Fruit fly (Drosophila melanogaster) whole organism, embryonic: Measurements from ENCODE around the gene Vti1a.
A peak's percentile ranks its signal among the peaks of the same experiment; 100 is the strongest.

Experiments
- Ada2b ChIP-seq: fragments of 200-800 bp; sonication (Bioruptor generic); IDR thresholded peaks from 2 replicates; pipeline ENCODE4 v1.3.6; 2022; ENCODE audit warnings: missing biosample characterization, missing genetic modification characterization
- Asciz ChIP-seq: fragments of 200-800 bp; sonication (Bioruptor generic); optimal IDR thresholded peaks from 2 replicates; lab custom pipeline; 2017; ENCODE audit warnings: missing biosample characterization, mild to moderate bottlenecking, missing genetic modification characterization, missing genetic modification reagents
- Atf-2 ChIP-seq: fragments of 200-800 bp; sonication (Bioruptor generic); optimal IDR thresholded peaks from 2 replicates; lab custom pipeline; 2016; ENCODE audit warnings: missing biosample characterization, missing genetic modification characterization
- Bdp1 ChIP-seq: fragments of 200-800 bp; sonication (Bioruptor generic); optimal IDR thresholded peaks from 3 replicates; lab custom pipeline; 2016; ENCODE audit warnings: missing biosample characterization, missing genetic modification characterization
- BtbVII ChIP-seq: fragments of 200-800 bp; sonication (Bioruptor generic); optimal IDR thresholded peaks from 3 replicates; lab custom pipeline; 2017; ENCODE audit warnings: missing biosample characterization, mild to moderate bottlenecking, missing genetic modification characterization
- C15 ChIP-seq: fragments of 200-800 bp; sonication (Bioruptor generic); IDR thresholded peaks from 3 replicates; pipeline ENCODE4 v1.3.6; 2022; ENCODE audit warnings: missing biosample characterization, missing genetic modification characterization
- CG11696 ChIP-seq: fragments of 200-800 bp; sonication (Bioruptor generic); IDR thresholded peaks from 2 replicates; pipeline ENCODE4 v1.3.6; 2022; ENCODE audit warnings: missing biosample characterization, missing genetic modification characterization
- CG11723 ChIP-seq: fragments of 200-800 bp; sonication (Bioruptor generic); optimal IDR thresholded peaks from 2 replicates; lab custom pipeline; 2017; ENCODE audit warnings: missing biosample characterization, mild to moderate bottlenecking, missing genetic modification characterization
- CG12219 ChIP-seq: fragments of 200-800 bp; sonication (Bioruptor generic); optimal IDR thresholded peaks from 3 replicates; lab custom pipeline; 2018; ENCODE audit warnings: missing biosample characterization, mild to moderate bottlenecking, missing genetic modification characterization
- CG12236 ChIP-seq: fragments of 200-800 bp; sonication (Bioruptor generic); optimal IDR thresholded peaks from 2 replicates; lab custom pipeline; 2016; ENCODE audit warnings: missing biosample characterization, missing genetic modification characterization
- CG12299 ChIP-seq: fragments of 200-800 bp; sonication (Bioruptor generic); optimal IDR thresholded peaks from 2 replicates; lab custom pipeline; 2018; ENCODE audit warnings: missing biosample characterization, mild to moderate bottlenecking, missing genetic modification characterization
- CG12942 ChIP-seq: fragments of 200-800 bp; sonication (Bioruptor generic); optimal IDR thresholded peaks from 3 replicates; lab custom pipeline; 2016; ENCODE audit warnings: missing biosample characterization, missing genetic modification characterization
- CG15514 ChIP-seq: fragments of 200-800 bp; sonication (Bioruptor generic); optimal IDR thresholded peaks from 3 replicates; lab custom pipeline; 2017; ENCODE audit warnings: missing biosample characterization, missing genetic modification characterization, mild to moderate bottlenecking, moderate library complexity, missing genetic modification reagents
- CG15601 ChIP-seq: fragments of 200-800 bp; sonication (Bioruptor generic); optimal IDR thresholded peaks from 3 replicates; lab custom pipeline; 2019; ENCODE audit warnings: missing biosample characterization, mild to moderate bottlenecking, missing genetic modification characterization, moderate library complexity
- CG17568 ChIP-seq: fragments of 200-800 bp; sonication (Bioruptor generic); optimal IDR thresholded peaks from 2 replicates; lab custom pipeline; 2018; ENCODE audit warnings: missing biosample characterization, mild to moderate bottlenecking, missing genetic modification characterization, moderate library complexity
- CG17802 ChIP-seq: fragments of 200-800 bp; sonication (Bioruptor generic); optimal IDR thresholded peaks from 2 replicates; lab custom pipeline; 2018; ENCODE audit warnings: missing biosample characterization, mild to moderate bottlenecking, missing genetic modification characterization, moderate library complexity
- CG1792 ChIP-seq: fragments of 200-800 bp; sonication (Bioruptor generic); optimal IDR thresholded peaks from 2 replicates; lab custom pipeline; 2016; ENCODE audit warnings: missing biosample characterization, missing genetic modification characterization
- CG32772 ChIP-seq: fragments of 200-800 bp; sonication (Bioruptor generic); IDR thresholded peaks from 2 replicates; pipeline ENCODE4 v1.3.6; 2022; ENCODE audit warnings: missing biosample characterization, missing genetic modification characterization
- CG43689 ChIP-seq: fragments of 200-800 bp; sonication (Bioruptor generic); IDR thresholded peaks from 2 replicates; pipeline ENCODE4 v1.3.6; 2022; ENCODE audit warnings: missing biosample characterization, missing genetic modification characterization
- CG9609 ChIP-seq: fragments of 200-800 bp; sonication (Bioruptor generic); optimal IDR thresholded peaks from 3 replicates; lab custom pipeline; 2016; ENCODE audit warnings: missing biosample characterization, missing genetic modification characterization
- CkIIα-i1 ChIP-seq: fragments of 200-800 bp; sonication (Bioruptor generic); IDR thresholded peaks from 2 replicates; pipeline ENCODE4 v1.3.6; 2022; ENCODE audit warnings: missing biosample characterization, missing genetic modification characterization
- Dip2 ChIP-seq: fragments of 200-800 bp; sonication (Bioruptor generic); IDR thresholded peaks from 2 replicates; pipeline ENCODE4 v1.3.6; 2022; ENCODE audit warnings: missing biosample characterization, missing genetic modification characterization
- Gsc ChIP-seq: fragments of 200-800 bp; sonication (Bioruptor generic); IDR thresholded peaks from 2 replicates; pipeline ENCODE4 v1.3.6; 2022; ENCODE audit warnings: missing biosample characterization, missing genetic modification characterization
- HmgD ChIP-seq: fragments of 200-800 bp; sonication (Bioruptor generic); optimal IDR thresholded peaks from 3 replicates; lab custom pipeline; 2016; ENCODE audit warnings: missing biosample characterization, missing genetic modification characterization
- Hmr ChIP-seq: fragments of 200-800 bp; sonication (Bioruptor generic); optimal IDR thresholded peaks from 3 replicates; lab custom pipeline; 2017; ENCODE audit warnings: mild to moderate bottlenecking, missing biosample characterization, missing genetic modification reagents, missing genetic modification characterization
- Lhr ChIP-seq: fragments of 200-800 bp; sonication (Bioruptor generic); optimal IDR thresholded peaks from 3 replicates; lab custom pipeline; 2017; ENCODE audit warnings: mild to moderate bottlenecking, missing biosample characterization, missing genetic modification reagents, missing genetic modification characterization
- Max ChIP-seq: fragments of 200-800 bp; sonication (Bioruptor generic); optimal IDR thresholded peaks from 2 replicates; lab custom pipeline; 2016; ENCODE audit warnings: missing biosample characterization, mild to moderate bottlenecking, missing genetic modification characterization
- Med ChIP-seq: fragments of 200-800 bp; sonication (Bioruptor generic); peaks from one replicate; lab custom pipeline; 2016; ENCODE audit warnings: missing biosample characterization, missing genetic modification characterization, mild to moderate bottlenecking, inconsistent platforms, moderate library complexity
- Myb ChIP-seq: fragments of 200-800 bp; sonication (Bioruptor generic); optimal IDR thresholded peaks from 2 replicates; lab custom pipeline; 2016; ENCODE audit warnings: missing biosample characterization, missing genetic modification characterization
- Ravus ChIP-seq: fragments of 200-800 bp; sonication (Bioruptor generic); IDR thresholded peaks from 2 replicates; pipeline ENCODE4 v1.3.6; 2022; ENCODE audit warnings: missing biosample characterization, missing genetic modification characterization
- Xrp1 ChIP-seq: fragments of 200-800 bp; sonication (Bioruptor generic); IDR thresholded peaks from 2 replicates; pipeline ENCODE4 v1.3.6; 2022; ENCODE audit warnings: missing biosample characterization, missing genetic modification characterization
- abd-A ChIP-seq: fragments of 200-800 bp; sonication (Bioruptor generic); optimal IDR thresholded peaks from 3 replicates; lab custom pipeline; 2019; ENCODE audit warnings: missing biosample characterization, mild to moderate bottlenecking, missing genetic modification characterization, moderate library complexity
- ase ChIP-seq: fragments of 200-800 bp; sonication (Bioruptor generic); IDR thresholded peaks from 3 replicates; pipeline ENCODE4 v1.3.6; 2022; ENCODE audit warnings: missing biosample characterization, missing genetic modification characterization
- bab2 ChIP-seq: fragments of 200-800 bp; sonication (Bioruptor generic); optimal IDR thresholded peaks from 2 replicates; lab custom pipeline; 2016; ENCODE audit warnings: missing biosample characterization, missing genetic modification characterization
- ci ChIP-seq: fragments of 200-800 bp; sonication (Bioruptor generic); IDR thresholded peaks from 3 replicates; pipeline ENCODE4 v1.3.6; 2022; ENCODE audit warnings: missing biosample characterization, missing genetic modification characterization
- danr ChIP-seq: fragments of 200-800 bp; sonication (Bioruptor generic); IDR thresholded peaks from 2 replicates; pipeline ENCODE4 v1.3.6; 2022; ENCODE audit warnings: missing biosample characterization, missing genetic modification characterization
- dpn ChIP-seq, 2 experiments: fragments of 200-800 bp; sonication (Bioruptor generic); optimal IDR thresholded peaks; 3 replicates each; lab custom pipeline; 2016; ENCODE audit warnings: missing biosample characterization in 2 of 2, missing genetic modification characterization in 2 of 2
- exex ChIP-seq: fragments of 200-800 bp; sonication (Bioruptor generic); optimal IDR thresholded peaks from 4 replicates; lab custom pipeline; 2018; ENCODE audit warnings: missing biosample characterization, mild to moderate bottlenecking, missing genetic modification characterization, moderate library complexity
- fru ChIP-seq: fragments of >200 bp; optimal IDR thresholded peaks from 2 replicates; lab custom pipeline; 2017
- fu2 ChIP-seq: fragments of 200-800 bp; sonication (Bioruptor generic); optimal IDR thresholded peaks from 2 replicates; lab custom pipeline; 2016; ENCODE audit warnings: missing biosample characterization, missing genetic modification characterization
- maf-S ChIP-seq: fragments of 200-800 bp; sonication (Bioruptor generic); optimal IDR thresholded peaks from 2 replicates; lab custom pipeline; 2016; ENCODE audit warnings: missing biosample characterization, missing genetic modification characterization
- mld ChIP-seq: fragments of 200-800 bp; sonication (Bioruptor generic); IDR thresholded peaks from 3 replicates; pipeline ENCODE4 v1.3.6; 2022; ENCODE audit warnings: missing biosample characterization, missing genetic modification characterization; ENCODE audit not compliant: partially characterized antibody
- odd ChIP-seq: fragments of 200-800 bp; sonication (Bioruptor generic); optimal IDR thresholded peaks from 2 replicates; lab custom pipeline; 2017; ENCODE audit warnings: missing biosample characterization, mild to moderate bottlenecking, missing genetic modification characterization
- otp ChIP-seq: fragments of 200-800 bp; sonication (Bioruptor generic); IDR thresholded peaks from 3 replicates; pipeline ENCODE4, ENCODE4 v1.3.6; 2022; ENCODE audit warnings: missing biosample characterization, missing genetic modification characterization
- pros ChIP-seq: fragments of 200-800 bp; sonication (Bioruptor generic); optimal IDR thresholded peaks from 3 replicates; lab custom pipeline; 2019; ENCODE audit warnings: missing biosample characterization, mild to moderate bottlenecking, missing genetic modification characterization, moderate library complexity
- sisA ChIP-seq: fragments of 200-800 bp; sonication (Bioruptor generic); IDR thresholded peaks from 2 replicates; pipeline ENCODE4 v1.3.6; 2022; ENCODE audit warnings: missing biosample characterization, missing genetic modification characterization
- sob ChIP-seq: fragments of 200-800 bp; sonication (Bioruptor generic); IDR thresholded peaks from 2 replicates; pipeline ENCODE4 v1.3.6; 2022; ENCODE audit warnings: missing biosample characterization, missing genetic modification characterization
- tgo ChIP-seq: fragments of 200-800 bp; sonication (Bioruptor generic); IDR thresholded peaks from 3 replicates; pipeline ENCODE4 v1.3.6; 2022; ENCODE audit warnings: missing biosample characterization, missing genetic modification characterization
- trem ChIP-seq: fragments of 200-800 bp; optimal IDR thresholded peaks from 3 replicates; lab custom pipeline; 2019; ENCODE audit warnings: missing biosample characterization, mild to moderate bottlenecking, missing genetic modification characterization, moderate library complexity
- tx ChIP-seq: fragments of 200-800 bp; sonication (Bioruptor generic); optimal IDR thresholded peaks from 2 replicates; lab custom pipeline; 2016; ENCODE audit warnings: missing biosample characterization, missing genetic modification characterization

The Vti1a gene

dm6 chr3L:738523-739356 lies 46.0 kb upstream of the Vti1a start (continued):
- TF ChIP-seq CkIIα-i1 (GFP tag; lab: Robert Waterston, UW) (no peak), HmgD (GFP tag; lab: Kevin White, UChicago) (no peak), bab2 (GFP tag; lab: Kevin White, UChicago) (peak; percentile 54), Atf-2 (GFP tag; lab: Kevin White, UChicago) (peak; percentile 38), Bdp1 (GFP tag; lab: Kevin White, UChicago) (peak; percentile 37), danr (GFP tag; lab: Robert Waterston, UW) (peak; percentile 85), CG15514 (GFP tag; lab: Kevin White, UChicago) (peak; percentile 76), Ada2b (GFP tag; lab: Robert Waterston, UW) (peak; percentile 90), Med (GFP tag; lab: Kevin White, UChicago) (peak; percentile 87), maf-S (peak; percentile 31), abd-A (tag; lab: Kevin White, UChicago) (no peak), CG12942 (peak; percentile 88), CG9609 (GFP tag; lab: Kevin White, UChicago) (peak; percentile 48), CG1792 (GFP tag; lab: Kevin White, UChicago) (peak; percentile 64), CG11696 (GFP tag; lab: Robert Waterston, UW) (peak; percentile 79), sob (GFP tag; lab: Robert Waterston, UW) (peak; percentile 87), Asciz (GFP tag; lab: Kevin White, UChicago) (peak; percentile 90), CG15601 (tag; lab: Kevin White, UChicago) (peak; percentile 94), CG12236 (peak; percentile 28), odd (GFP tag; lab: Kevin White, UChicago) (peak; percentile 87), Myb (GFP tag; lab: Kevin White, UChicago) (peak; percentile 11), BtbVII (GFP tag; lab: Kevin White, UChicago) (peak; percentile 89), fu2 (GFP tag; lab: Kevin White, UChicago) (no peak), Dip2 (GFP tag; lab: Robert Waterston, UW) (no peak), Gsc (GFP tag; lab: Robert Waterston, UW) (peak; percentile 70), mld (no peak), Lhr (GFP tag; lab: Kevin White, UChicago) (peak; percentile 84), CG12219 (GFP tag; lab: Kevin White, UChicago) (peak; percentile 79), tgo (GFP tag; lab: Robert Waterston, UW) (peak; percentile 91), pros (GFP tag; lab: Kevin White, UChicago) (no peak), ase (GFP tag; lab: Robert Waterston, UW) (peak; percentile 86), fru (lab: Kevin White, UChicago) (no peak), sisA (GFP tag; lab: Robert Waterston, UW) (peak; percentile 90), Ravus (GFP tag; lab: Robert Waterston, UW) (peak; percentile 66), CG12299 (peak; percentile 85), dpn (GFP tag; optimal IDR thresholded peaks at IDR 0.05; lab: Kevin White, UChicago) (peak; percentile 67 to 90), trem (tag; lab: Kevin White, UChicago) (peak; percentile 92), CG11723 (GFP tag; lab: Kevin White, UChicago) (peak; percentile 89), CG32772 (GFP tag; lab: Robert Waterston, UW) (peak; percentile 92), CG43689 (peak; percentile 74), Max (GFP tag; lab: Kevin White, UChicago) (peak; percentile 81), Xrp1 (GFP tag; lab: Robert Waterston, UW) (peak; percentile 96), CG17802 (tag; lab: Kevin White, UChicago) (peak; percentile 61), otp (GFP tag; lab: Robert Waterston, UW) (peak; percentile 90), exex (peak; percentile 56), ci (GFP tag; lab: Robert Waterston, UW) (peak; percentile 95), tx (GFP tag; lab: Kevin White, UChicago) (peak; percentile 1), C15 (GFP tag; lab: Robert Waterston, UW) (peak; percentile 80; the same call in 2 of the 3 replicates), Hmr (peak; percentile 83), CG17568 (GFP tag; lab: Kevin White, UChicago) (peak; percentile 73)
